Fruit fly (Drosophila melanogaster) whole organism, larva: ENCODE data around the gene CG13367.

Source experiments
- noc ChIP-seq: fragments of 200-800 bp; sonication (Bioruptor generic); optimal IDR thresholded peaks from 3 replicates; lab custom pipeline; 2019; ENCODE audit warnings: missing biosample characterization, mild to moderate bottlenecking, missing genetic modification characterization, moderate library complexity

CG13367 gene

DNA sequence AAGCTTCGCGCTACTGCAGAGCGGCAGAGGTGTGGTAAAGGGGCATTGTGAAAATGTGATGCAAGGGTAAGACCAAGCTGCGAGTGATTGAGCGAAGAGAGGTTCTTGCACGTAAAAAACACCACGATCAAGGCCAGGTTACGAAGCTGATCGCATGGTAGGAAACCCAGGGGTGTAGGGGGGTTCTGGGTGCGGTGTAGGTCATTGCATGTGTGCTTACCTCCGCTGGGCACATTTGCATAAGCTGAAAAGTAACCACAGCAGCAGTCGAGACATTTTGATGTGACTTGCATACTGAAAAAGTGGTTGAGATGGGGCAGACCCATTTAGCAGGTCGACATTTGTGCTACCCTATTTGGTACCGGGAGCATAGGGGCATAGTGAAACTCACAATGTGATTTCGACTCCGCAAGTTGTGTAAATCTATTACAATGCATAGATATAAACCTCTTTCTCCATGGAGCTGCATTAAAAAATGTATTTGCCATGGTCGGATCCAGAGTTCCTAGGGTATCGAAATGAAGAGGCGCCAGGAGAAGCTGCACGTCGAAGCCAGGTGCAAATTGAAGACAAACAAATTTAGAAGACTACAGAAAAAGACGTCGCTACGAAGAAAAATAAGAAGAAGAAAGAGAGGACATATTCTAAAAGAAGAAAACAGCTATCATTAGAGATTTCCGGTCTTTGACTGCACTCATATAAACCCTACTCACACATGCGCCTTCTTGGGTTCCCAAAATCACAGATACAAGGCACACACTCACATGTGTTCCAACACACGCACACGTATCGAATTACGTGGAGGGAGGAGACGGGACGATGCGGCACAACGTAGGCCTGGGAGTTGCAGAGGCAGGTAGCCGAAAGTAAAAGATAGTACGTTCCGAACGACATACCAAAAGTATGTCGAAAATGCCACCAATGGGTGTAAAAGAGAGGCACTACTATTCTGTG, 48.5 kb downstream of the CG13367 start:
- TF ChIP-seq noc: no peak

DNA sequence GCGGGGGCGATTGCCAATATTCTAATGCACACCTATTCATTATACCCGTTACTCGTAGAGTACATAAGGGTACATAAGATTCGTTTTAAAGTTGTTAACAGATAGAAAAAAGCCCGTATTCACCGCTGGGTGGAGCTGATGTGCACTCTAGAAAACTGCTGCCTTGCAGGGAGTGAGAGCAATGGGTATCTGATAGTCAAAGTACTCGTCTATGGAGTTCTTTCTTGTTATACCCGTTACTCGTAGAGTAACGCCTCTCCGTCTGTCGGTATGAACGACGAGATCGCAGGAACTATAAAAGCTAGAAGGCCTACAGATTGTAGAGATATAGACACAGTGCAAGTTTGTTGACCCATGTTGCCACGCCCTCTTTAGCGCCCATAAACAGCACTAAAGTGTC, 49.4 kb downstream of the CG13367 start:
- no peak for TF ChIP-seq noc

DNA sequence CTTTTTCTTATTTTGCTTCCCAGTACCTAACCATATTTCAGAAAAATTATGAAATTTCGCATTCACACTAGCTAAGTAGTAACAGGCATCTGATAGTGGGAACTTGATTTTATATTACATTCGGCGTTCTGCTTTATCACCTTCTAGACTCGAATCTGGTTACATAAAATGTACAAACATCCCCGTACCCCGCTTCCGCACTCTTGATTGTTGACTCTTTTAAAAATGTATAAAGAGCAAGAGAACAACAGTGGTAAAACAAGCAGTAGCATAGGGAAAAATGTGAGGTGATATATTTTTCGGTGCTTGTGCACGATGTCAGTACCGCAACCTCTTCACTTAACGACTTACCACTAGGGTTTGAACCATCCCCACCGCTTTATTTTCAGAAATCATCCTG, 49.8 kb downstream of the CG13367 start:
- no peak for TF ChIP-seq noc

DNA sequence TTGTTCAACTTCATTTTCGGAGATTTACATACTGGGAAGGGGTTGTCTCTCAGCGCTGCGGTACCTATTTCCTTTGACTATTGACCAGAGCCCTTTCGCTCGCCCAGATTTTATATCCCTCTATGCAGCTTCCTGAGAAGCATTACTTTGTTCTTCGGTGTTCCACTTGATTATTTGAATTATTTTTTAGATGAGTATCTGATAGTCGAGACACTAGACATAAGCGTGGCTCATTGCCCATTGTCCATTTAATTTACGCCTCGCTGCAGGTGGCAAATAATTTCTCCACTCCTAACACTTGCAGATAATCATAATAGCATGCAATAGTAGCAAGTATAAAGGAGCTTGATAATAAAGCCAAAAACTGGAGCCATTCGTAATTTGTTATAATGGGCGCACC, 50.2 kb downstream of the CG13367 start:
- no peak for TF ChIP-seq noc
